Worm (Caenorhabditis elegans) whole organism, late embryonic: ENCODE measurements around the gene C34C12.2.

ENCODE experiments used
- C08G9.2 ChIP-seq: sonication (generic microtip); optimal IDR thresholded peaks from 2 replicates; lab custom pipeline; 2016; ENCODE audit warnings: mild to moderate bottlenecking, missing genetic modification characterization, moderate library complexity, missing compliant biosample characterization
- C38D4.7 ChIP-seq: fragments of 200-800 bp; sonication (Bioruptor generic); optimal IDR thresholded peaks from 2 replicates; lab custom pipeline; 2018; ENCODE audit warnings: mild to moderate bottlenecking, missing genetic modification characterization, moderate library complexity, missing compliant biosample characterization
- F13H6.1 ChIP-seq: sonication (generic microtip); optimal IDR thresholded peaks from 2 replicates; lab custom pipeline; 2016; ENCODE audit warnings: missing genetic modification characterization, missing compliant biosample characterization
- K02D7.2 ChIP-seq: sonication (generic microtip); optimal IDR thresholded peaks from 2 replicates; lab custom pipeline; 2017; ENCODE audit warnings: mild to moderate bottlenecking, missing genetic modification characterization, missing compliant biosample characterization
- T23F11.4 ChIP-seq: fragments of 200-800 bp; sonication (Bioruptor generic); optimal IDR thresholded peaks from 2 replicates; lab custom pipeline; 2018; ENCODE audit warnings: mild to moderate bottlenecking, missing genetic modification characterization, missing compliant biosample characterization
- ama-1 ChIP-seq: fragments of 150-350 bp; optimal IDR thresholded peaks from 2 replicates; lab custom pipeline; 2014
- ceh-14 ChIP-seq: sonication (generic microtip); optimal IDR thresholded peaks from 2 replicates; lab custom pipeline; 2016; ENCODE audit warnings: missing genotype, missing genetic modification characterization, missing compliant biosample characterization
- ceh-18 ChIP-seq: sonication (generic microtip); optimal IDR thresholded peaks from 2 replicates; lab custom pipeline; 2016; ENCODE audit warnings: missing genetic modification characterization, missing compliant biosample characterization
- ceh-19 ChIP-seq: fragments of 200-800 bp; sonication (Bioruptor generic); optimal IDR thresholded peaks from 2 replicates; lab custom pipeline; 2018; ENCODE audit warnings: mild to moderate bottlenecking, missing genetic modification characterization, missing compliant biosample characterization
- ceh-22 ChIP-seq: sonication (generic microtip); optimal IDR thresholded peaks from 2 replicates; lab custom pipeline; 2017; ENCODE audit warnings: missing biosample characterization, missing genetic modification characterization
- ceh-24 ChIP-seq: sonication (generic microtip); optimal IDR thresholded peaks from 2 replicates; lab custom pipeline; 2016; ENCODE audit warnings: mild to moderate bottlenecking, missing genetic modification characterization, missing compliant biosample characterization
- ceh-31 ChIP-seq: sonication (generic microtip); optimal IDR thresholded peaks from 2 replicates; lab custom pipeline; 2016; ENCODE audit warnings: missing genetic modification characterization, missing compliant biosample characterization
- ceh-45 ChIP-seq: fragments of 200-800 bp; sonication (Bioruptor generic); IDR thresholded peaks from 2 replicates; pipeline ENCODE4 v1.3.6; 2022; ENCODE audit warnings: missing genetic modification reagents, missing genetic modification characterization, missing compliant biosample characterization
- ceh-9 ChIP-seq: sonication (generic microtip); optimal IDR thresholded peaks from 2 replicates; lab custom pipeline; 2016; ENCODE audit warnings: mild to moderate bottlenecking, missing genetic modification characterization, inconsistent platforms, missing compliant biosample characterization
- dmd-4 ChIP-seq: sonication (generic microtip); optimal IDR thresholded peaks from 2 replicates; lab custom pipeline; 2016; ENCODE audit warnings: borderline replicate concordance, missing genetic modification characterization, missing compliant biosample characterization
- dve-1 ChIP-seq: sonication (generic microtip); optimal IDR thresholded peaks from 2 replicates; lab custom pipeline; 2017; ENCODE audit warnings: antibody characterized with exemption, mild to moderate bottlenecking, missing genetic modification characterization, missing compliant biosample characterization
- elt-2 ChIP-seq: sonication (generic microtip); optimal IDR thresholded peaks from 2 replicates; lab custom pipeline; 2016; ENCODE audit warnings: missing genetic modification reagents, missing genetic modification characterization, missing compliant biosample characterization
- ets-4 ChIP-seq: sonication (generic microtip); optimal IDR thresholded peaks from 2 replicates; lab custom pipeline; 2016; ENCODE audit warnings: missing genetic modification characterization, missing compliant biosample characterization
- eyg-1 ChIP-seq: sonication (generic microtip); optimal IDR thresholded peaks from 2 replicates; lab custom pipeline; 2016; ENCODE audit warnings: missing genotype, missing genetic modification characterization, missing compliant biosample characterization
- fax-1 ChIP-seq: sonication (generic microtip); optimal IDR thresholded peaks from 2 replicates; lab custom pipeline; 2016; ENCODE audit warnings: missing genotype, missing genetic modification characterization, missing compliant biosample characterization
- fkh-10 ChIP-seq: fragments of 150-350 bp; optimal IDR thresholded peaks from 2 replicates; lab custom pipeline; 2014; ENCODE audit warnings: missing biosample characterization, missing genetic modification reagents, missing genetic modification characterization
- fkh-6 ChIP-seq: sonication (generic microtip); optimal IDR thresholded peaks from 2 replicates; lab custom pipeline; 2016; ENCODE audit warnings: missing genetic modification characterization, missing compliant biosample characterization
- gmeb-2 ChIP-seq: sonication (generic microtip); optimal IDR thresholded peaks from 2 replicates; lab custom pipeline; 2016; ENCODE audit warnings: missing genetic modification characterization, inconsistent platforms, missing compliant biosample characterization
- hlh-13 ChIP-seq: fragments of 200-800 bp; sonication (Bioruptor generic); optimal IDR thresholded peaks from 2 replicates; lab custom pipeline; 2018; ENCODE audit warnings: mild to moderate bottlenecking, missing genetic modification characterization, missing compliant biosample characterization
- hlh-15 ChIP-seq: sonication (generic microtip); optimal IDR thresholded peaks from 2 replicates; lab custom pipeline; 2016; ENCODE audit warnings: missing genetic modification characterization, missing compliant biosample characterization
- hlh-30 ChIP-seq: sonication (generic microtip); optimal IDR thresholded peaks from 2 replicates; lab custom pipeline; 2017; ENCODE audit warnings: antibody characterized with exemption, missing genetic modification characterization, missing compliant biosample characterization; ENCODE audit not compliant: insufficient read depth
- hlh-8 ChIP-seq: sonication (generic microtip); optimal IDR thresholded peaks from 2 replicates; lab custom pipeline; 2016; ENCODE audit warnings: missing genotype, missing genetic modification characterization, missing compliant biosample characterization
- lin-11 ChIP-seq: fragments of 200-800 bp; sonication (Bioruptor generic); optimal IDR thresholded peaks from 2 replicates; lab custom pipeline; 2018; ENCODE audit warnings: mild to moderate bottlenecking, missing genetic modification characterization, missing compliant biosample characterization
- madf-2 ChIP-seq: sonication (generic microtip); optimal IDR thresholded peaks from 2 replicates; lab custom pipeline; 2017; ENCODE audit warnings: missing genetic modification characterization, missing compliant biosample characterization
- nhr-11 ChIP-seq: fragments of 150-350 bp; optimal IDR thresholded peaks from 2 replicates; lab custom pipeline; 2014; ENCODE audit warnings: missing biosample characterization, missing genetic modification characterization
- nhr-232 ChIP-seq: sonication (generic microtip); optimal IDR thresholded peaks from 2 replicates; lab custom pipeline; 2016; ENCODE audit warnings: missing genetic modification characterization, missing compliant biosample characterization
- npax-4 ChIP-seq: sonication (generic microtip); optimal IDR thresholded peaks from 2 replicates; lab custom pipeline; 2016; ENCODE audit warnings: missing genetic modification characterization, missing compliant biosample characterization
- odd-2 ChIP-seq: sonication (generic microtip); optimal IDR thresholded peaks from 2 replicates; lab custom pipeline; 2017; ENCODE audit warnings: antibody characterized with exemption, mild to moderate bottlenecking, missing genetic modification characterization, missing compliant biosample characterization
- pag-3 ChIP-seq: sonication (generic microtip); optimal IDR thresholded peaks from 2 replicates; lab custom pipeline; 2016; ENCODE audit warnings: missing compliant biosample characterization, missing genetic modification characterization, borderline replicate concordance
- pat-9 ChIP-seq: fragments of 200-800 bp; sonication (Bioruptor generic); optimal IDR thresholded peaks from 2 replicates; lab custom pipeline; 2018; ENCODE audit warnings: mild to moderate bottlenecking, missing genetic modification characterization, moderate library complexity, missing compliant biosample characterization
- pax-1 ChIP-seq: fragments of 150-350 bp; optimal IDR thresholded peaks from 2 replicates; lab custom pipeline; 2014; ENCODE audit warnings: missing biosample characterization, missing genetic modification characterization
- pqm-1 ChIP-seq: sonication (generic microtip); optimal IDR thresholded peaks from 2 replicates; lab custom pipeline; 2016; ENCODE audit warnings: missing genetic modification characterization, missing compliant biosample characterization
- pros-1 ChIP-seq: fragments of 150-350 bp; optimal IDR thresholded peaks from 2 replicates; lab custom pipeline; 2014; ENCODE audit warnings: missing biosample characterization, missing genetic modification reagents, missing genetic modification characterization
- ref-2 ChIP-seq: sonication (generic microtip); optimal IDR thresholded peaks from 2 replicates; lab custom pipeline; 2016; ENCODE audit warnings: missing genetic modification characterization, missing compliant biosample characterization
- sox-4 ChIP-seq: sonication (generic microtip); optimal IDR thresholded peaks from 2 replicates; lab custom pipeline; 2017; ENCODE audit warnings: mild to moderate bottlenecking, missing genetic modification characterization, inconsistent platforms, missing compliant biosample characterization
- syd-9 ChIP-seq: sonication (generic microtip); optimal IDR thresholded peaks from 2 replicates; lab custom pipeline; 2016; ENCODE audit warnings: mild to moderate bottlenecking, missing genetic modification characterization, moderate library complexity, missing compliant biosample characterization
- tbx-2 ChIP-seq: sonication (generic microtip); optimal IDR thresholded peaks from 2 replicates; lab custom pipeline; 2016; ENCODE audit warnings: missing genetic modification characterization, missing compliant biosample characterization
- tbx-7 ChIP-seq: sonication (generic microtip); optimal IDR thresholded peaks from 2 replicates; lab custom pipeline; 2016; ENCODE audit warnings: missing genotype, missing genetic modification characterization, missing compliant biosample characterization
- unc-3 ChIP-seq, 2 experiments: fragments of 200-800 bp in 1 of 2; sonication (Bioruptor generic) in 1 of 2; sonication (generic microtip) in 1 of 2; conservative IDR thresholded peaks in 1 of 2; optimal IDR thresholded peaks in 1 of 2; 2 replicates each; pipeline versions ENCODE4 v1.3.6 to Lab custom; 2016 to 2022; ENCODE audit warnings: missing compliant biosample characterization in 2 of 2, missing genetic modification characterization in 2 of 2, missing genetic modification reagents in 1 of 2
- unc-86 ChIP-seq: sonication (generic microtip); optimal IDR thresholded peaks from 2 replicates; lab custom pipeline; 2016; ENCODE audit warnings: missing genetic modification characterization, missing compliant biosample characterization
- zip-5 ChIP-seq: sonication (generic microtip); optimal IDR thresholded peaks from 2 replicates; lab custom pipeline; 2016; ENCODE audit warnings: missing genetic modification characterization, missing compliant biosample characterization
- ztf-16 ChIP-seq: sonication (generic microtip); optimal IDR thresholded peaks from 2 replicates; lab custom pipeline; 2017; ENCODE audit warnings: missing genetic modification characterization, missing compliant biosample characterization

The C34C12.2 gene

DNA sequence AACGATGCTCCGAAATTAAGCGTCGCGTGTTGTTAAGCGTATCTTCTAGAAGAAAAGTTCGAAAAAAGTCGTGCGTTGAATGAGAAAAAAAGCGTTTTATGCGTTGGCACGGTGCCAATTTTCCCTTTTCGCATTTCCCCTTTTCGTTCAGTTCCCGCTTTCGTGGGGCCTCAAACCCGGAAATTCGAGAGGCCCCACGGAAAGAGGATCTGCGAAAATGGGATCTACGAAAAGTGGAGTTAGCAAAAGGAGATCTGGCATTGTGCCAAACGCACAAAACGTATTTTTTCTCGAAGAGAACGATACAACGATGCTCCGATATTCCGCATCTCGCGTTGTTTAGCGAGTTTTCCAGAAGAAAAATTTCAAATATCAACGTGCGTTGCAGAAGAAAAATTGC lies 46.3 kb downstream of the C34C12.2 start (continued):
- TF ChIP-seq unc-86 (tag; lab: Kevin White, UChicago) (peak; percentile 100), hlh-8 (tag; lab: Kevin White, UChicago) (peak; percentile 100), ceh-24 (peak; percentile 92), C38D4.7 (GFP tag; lab: Kevin White, UChicago) (peak; percentile 93), pag-3 (tag; lab: Kevin White, UChicago) (peak; percentile 100), sox-4 (peak; percentile 91), hlh-13 (peak; percentile 95), hlh-30 (no peak), fax-1 (tag; lab: Kevin White, UChicago) (peak; percentile 99), nhr-232 (peak; percentile 94), ceh-14 (peak; percentile 100), ama-1 (lab: Kevin White, UChicago) (no peak), npax-4 (tag; lab: Kevin White, UChicago) (peak; percentile 89), pqm-1 (tag; lab: Kevin White, UChicago) (peak; percentile 100), ceh-22 (tag; lab: Kevin White, UChicago) (no peak), pat-9 (peak; percentile 79), fkh-10 (no peak), tbx-2 (tag; lab: Kevin White, UChicago) (peak; percentile 100), eyg-1 (tag; lab: Kevin White, UChicago) (peak; percentile 99), pax-1 (tag; lab: Kevin White, UChicago) (no peak), ceh-9 (tag; lab: Kevin White, UChicago) (no peak), ztf-16 (tag; lab: Kevin White, UChicago) (peak; percentile 98), odd-2 (tag; lab: Kevin White, UChicago) (no peak), ref-2 (tag; lab: Kevin White, UChicago) (peak; percentile 100), ceh-45 (peak; percentile 97), elt-2 (tag; lab: Kevin White, UChicago) (peak; percentile 100), ceh-18 (tag; lab: Kevin White, UChicago) (peak; percentile 97), K02D7.2 (peak; percentile 97), gmeb-2 (peak; percentile 96), fkh-6 (tag; lab: Kevin White, UChicago) (peak; percentile 97), tbx-7 (tag; lab: Kevin White, UChicago) (peak; percentile 100), nhr-11 (tag; lab: Kevin White, UChicago) (no peak), madf-2 (tag; lab: Kevin White, UChicago) (peak; percentile 87)

DNA sequence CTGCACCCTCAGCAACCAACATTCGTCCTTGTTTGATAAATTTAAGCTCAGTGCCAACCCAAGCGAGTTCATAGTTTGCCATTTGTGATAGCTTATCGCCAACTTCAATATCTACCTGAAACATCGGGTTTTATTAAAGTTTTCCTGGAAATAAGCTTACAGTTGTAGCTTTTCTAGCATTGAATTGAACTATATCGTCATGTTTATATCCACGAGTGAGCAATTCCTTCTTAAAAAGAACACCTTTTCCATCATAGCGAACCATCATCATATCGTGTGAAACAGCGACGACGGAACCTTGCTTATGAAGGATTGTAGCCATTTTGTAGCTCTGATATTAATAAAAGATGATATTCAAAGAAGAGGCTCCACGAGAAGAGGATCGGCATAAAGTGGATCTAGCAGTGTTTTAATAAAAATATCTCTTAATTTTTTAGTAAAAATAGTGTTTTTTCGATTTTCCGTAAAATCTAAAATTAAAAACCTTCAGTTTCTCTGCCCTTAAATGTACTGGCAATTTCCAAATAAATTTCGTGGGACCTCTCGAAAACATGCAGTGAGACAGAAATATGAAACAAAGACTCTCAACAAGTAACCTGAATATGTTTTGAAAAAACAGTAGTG lies 48.7 kb downstream of the C34C12.2 start, which contains the start of gene M01F1.8:
M01F1.8 (minus strand) TSS at position 335 of the 624 bp plus-strand sequence.
- TF ChIP-seq dmd-4 (tag; lab: Kevin White, UChicago) (no peak), pros-1 (tag; lab: Kevin White, UChicago) (no peak), fax-1 (tag; lab: Kevin White, UChicago) (no peak), K02D7.2 (no peak), elt-2 (tag; lab: Kevin White, UChicago) (no peak), nhr-11 (tag; lab: Kevin White, UChicago) (no peak), ceh-9 (tag; lab: Kevin White, UChicago) (no peak), unc-3 (GFP tag; conservative IDR thresholded peaks at IDR 0.05; lab: Robert Waterston, UW) (no peak), unc-3 (tag; optimal IDR thresholded peaks at IDR 0.05; lab: Kevin White, UChicago) (no peak)

DNA sequence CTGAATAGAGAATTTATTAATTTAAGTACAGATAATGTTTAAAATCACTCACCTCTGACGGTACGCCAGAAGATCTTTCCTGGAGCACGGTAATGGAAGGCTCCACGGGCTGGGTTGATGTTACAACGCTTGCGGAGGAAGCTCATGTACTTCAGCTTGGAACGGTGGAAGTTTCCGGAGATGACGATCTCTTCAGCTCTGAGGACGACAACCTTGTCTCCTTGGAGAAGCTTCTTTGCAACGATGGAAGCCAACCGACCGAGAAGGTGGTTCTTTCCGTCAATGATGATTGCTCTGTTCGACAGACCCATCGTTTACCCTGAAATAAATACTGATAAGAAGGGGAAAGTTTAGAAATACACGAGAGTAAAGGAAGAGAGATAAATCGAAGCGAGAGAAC lies 49.7 kb downstream of the C34C12.2 start, which contains the start of gene rpl-16:
rpl-16 (minus strand) TSS at position 319 of the 400 bp plus-strand sequence.
- TF ChIP-seq dve-1 (tag; lab: Kevin White, UChicago), result no peak
- no peak for TF ChIP-seq F13H6.1
- no peak for TF ChIP-seq lin-11 (tag; lab: Kevin White, UChicago)
- TF ChIP-seq pqm-1 (tag; lab: Kevin White, UChicago), result no peak
- TF ChIP-seq pax-1 (tag; lab: Kevin White, UChicago), result no peak
- no peak for TF ChIP-seq ceh-31 (tag; lab: Kevin White, UChicago)
- no peak for TF ChIP-seq syd-9 (tag; lab: Kevin White, UChicago)
- TF ChIP-seq ets-4 (tag; lab: Kevin White, UChicago), result no peak
- TF ChIP-seq K02D7.2, result no peak
- no peak for TF ChIP-seq hlh-15 (tag; lab: Kevin White, UChicago)
- TF ChIP-seq zip-5, result no peak
- TF ChIP-seq T23F11.4 (GFP tag; lab: Kevin White, UChicago), result no peak
- TF ChIP-seq C08G9.2 (tag; lab: Kevin White, UChicago), result no peak
- no peak for TF ChIP-seq ceh-22 (tag; lab: Kevin White, UChicago)
- TF ChIP-seq hlh-8 (tag; lab: Kevin White, UChicago), result no peak
- TF ChIP-seq ceh-19 (GFP tag; lab: Kevin White, UChicago), result no peak
- no peak for TF ChIP-seq madf-2 (tag; lab: Kevin White, UChicago)
- TF ChIP-seq ceh-9 (tag; lab: Kevin White, UChicago), result no peak
